Worm (Caenorhabditis elegans): ENCODE results near the gene mtpn-1.

Gene mtpn-1

ce11 chrX:2438857-2439256 is 31.6 kb downstream of the mtpn-1 start, which contains the start of gene gid-2:
gid-2 (minus strand) TSS chrX:2438957.
- TF ChIP-seq lin-39 (tag; optimal IDR thresholded peaks at IDR 0.05) (no peak), nhr-77 (tag; optimal IDR thresholded peaks at IDR 0.05) (no peak), C34F6.9 (tag; optimal IDR thresholded peaks at IDR 0.05) (peak; percentile 5)

ce11 chrX:2439309-2439708 is 32.0 kb downstream of the mtpn-1 start:
- TF ChIP-seq lsy-2 (tag; optimal IDR thresholded peaks at IDR 0.05) (no peak), alr-1 (tag; optimal IDR thresholded peaks at IDR 0.05) (no peak), unc-55 (GFP tag; optimal IDR thresholded peaks at IDR 0.05) (peak; percentile 17), nhr-21 (tag; optimal IDR thresholded peaks at IDR 0.05) (no peak), ztf-11 (tag; optimal IDR thresholded peaks at IDR 0.05) (no peak), nhr-23 (tag; optimal IDR thresholded peaks at IDR 0.05) (no peak), nhr-6 (tag; optimal IDR thresholded peaks at IDR 0.05) (no peak), egl-27 (tag; optimal IDR thresholded peaks at IDR 0.05) (no peak), dmd-4 (tag; optimal IDR thresholded peaks at IDR 0.05) (no peak), elt-3 (tag; optimal IDR thresholded peaks at IDR 0.05) (no peak), ceh-16 (tag; optimal IDR thresholded peaks at IDR 0.05) (no peak), elt-1 (tag; optimal IDR thresholded peaks at IDR 0.05) (no peak), nhr-129 (tag; optimal IDR thresholded peaks at IDR 0.05) (peak; percentile 4), aly-2 (tag; optimal IDR thresholded peaks at IDR 0.05) (no peak), lin-39 (tag; optimal IDR thresholded peaks at IDR 0.05) (no peak)

DNA sequence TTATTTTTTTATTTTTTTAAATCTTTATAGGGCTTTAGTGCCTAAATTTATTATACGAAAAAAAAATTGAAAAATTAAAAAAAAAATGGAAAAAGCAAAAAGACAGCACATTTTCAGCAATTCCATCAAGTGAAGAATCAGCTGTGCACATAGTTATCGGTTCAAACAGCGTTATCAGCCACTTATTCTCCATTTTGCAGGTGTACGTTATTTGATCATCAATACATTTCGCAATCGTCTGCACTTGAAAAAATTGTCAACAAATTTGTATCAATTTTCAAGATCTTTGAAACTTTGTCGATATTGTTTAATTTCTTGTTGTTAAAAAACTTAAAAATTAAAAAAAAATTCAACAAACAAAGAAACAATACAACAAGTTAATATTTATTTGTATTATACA is 32.5 kb downstream of the mtpn-1 start:
- TF ChIP-seq peb-1 (tag; optimal IDR thresholded peaks at IDR 0.05) (no peak), fos-1 (tag; optimal IDR thresholded peaks at IDR 0.05) (peak; percentile 81), gmeb-1 (tag; optimal IDR thresholded peaks at IDR 0.05) (peak; percentile 16), nhr-21 (tag; optimal IDR thresholded peaks at IDR 0.05) (no peak)

ce11 chrX:2441163-2441562 is 33.9 kb downstream of the mtpn-1 start:
- TF ChIP-seq unc-55 (GFP tag; optimal IDR thresholded peaks at IDR 0.05) (peak; percentile 51), egl-27 (tag; optimal IDR thresholded peaks at IDR 0.05) (no peak), elt-3 (tag; optimal IDR thresholded peaks at IDR 0.05) (no peak)

DNA sequence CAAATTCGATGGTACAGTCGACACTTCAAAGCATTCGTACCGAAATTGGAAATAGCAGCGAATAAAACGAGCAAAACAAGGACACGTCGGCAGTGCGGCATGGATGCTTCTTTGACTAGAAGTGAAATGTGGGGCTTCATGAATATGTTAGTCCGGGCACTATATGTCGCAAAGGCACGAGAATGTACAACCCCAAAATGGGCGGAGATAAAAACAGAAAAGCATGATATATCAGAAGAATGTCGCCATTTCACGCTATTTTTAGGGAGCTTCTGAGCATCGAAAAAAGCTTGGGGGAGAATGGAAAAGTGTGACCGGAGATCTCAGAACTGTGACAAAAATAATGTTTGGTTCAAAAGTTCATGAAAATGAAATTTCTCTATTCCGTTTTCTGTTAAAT is 36.0 kb downstream of the mtpn-1 start, which contains the start of gene T07D1.3:
TSS of gene T07D1.3 (minus strand) at position 101 of the 400 bp plus-strand sequence.
- TF ChIP-seq R02D3.7 (tag; optimal IDR thresholded peaks at IDR 0.05) (no peak), nhr-6 (tag; optimal IDR thresholded peaks at IDR 0.05) (no peak), crh-2 (tag; optimal IDR thresholded peaks at IDR 0.05) (no peak), zag-1 (tag; optimal IDR thresholded peaks at IDR 0.05) (no peak), sem-4 (tag; optimal IDR thresholded peaks at IDR 0.05) (no peak)

DNA sequence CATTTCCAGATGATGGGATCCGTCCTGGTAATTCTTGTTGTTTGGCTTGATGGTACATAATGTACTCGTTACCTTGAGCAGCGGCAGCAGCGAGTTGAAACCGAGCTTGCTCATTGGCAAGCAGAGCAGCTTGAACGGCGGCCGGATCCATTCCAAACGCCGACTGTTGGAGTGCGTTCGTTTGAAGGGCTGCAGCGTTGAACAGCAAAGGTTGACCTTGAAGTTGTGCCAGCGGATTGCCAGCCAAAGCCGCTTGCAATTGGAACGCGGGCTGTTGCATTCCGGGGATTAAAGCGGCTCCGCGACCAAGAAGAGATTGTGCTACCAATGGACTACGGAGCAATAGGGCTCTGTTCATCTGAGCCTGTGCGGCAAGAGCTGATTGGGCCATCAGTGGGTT is 38.9 kb downstream of the mtpn-1 start:
- TF ChIP-seq egl-27 (tag; optimal IDR thresholded peaks at IDR 0.05) (no peak), nhr-25 (tag; optimal IDR thresholded peaks at IDR 0.05) (no peak), mab-5 (tag; optimal IDR thresholded peaks at IDR 0.05) (no peak), nhr-21 (tag; optimal IDR thresholded peaks at IDR 0.05) (no peak), lsy-2 (tag; optimal IDR thresholded peaks at IDR 0.05) (no peak), F13H6.1 (tag; optimal IDR thresholded peaks at IDR 0.05) (no peak), skn-1 (tag; optimal IDR thresholded peaks at IDR 0.05) (no peak), peb-1 (tag; optimal IDR thresholded peaks at IDR 0.05) (no peak), sma-3 (GFP tag; optimal IDR thresholded peaks at IDR 0.05) (no peak), ceh-16 (tag; optimal IDR thresholded peaks at IDR 0.05) (no peak), Y55F3AM.14 (GFP tag; optimal IDR thresholded peaks at IDR 0.05) (no peak), unc-62 (GFP tag; optimal IDR thresholded peaks at IDR 0.05) (no peak), dmd-4 (tag; optimal IDR thresholded peaks at IDR 0.05) (no peak), nhr-23 (tag; optimal IDR thresholded peaks at IDR 0.05) (no peak), C34F6.9 (tag; optimal IDR thresholded peaks at IDR 0.05) (no peak), nhr-237 (tag; optimal IDR thresholded peaks at IDR 0.05) (no peak), nhr-129 (tag; optimal IDR thresholded peaks at IDR 0.05) (no peak), elt-1 (tag; optimal IDR thresholded peaks at IDR 0.05) (no peak)

DNA sequence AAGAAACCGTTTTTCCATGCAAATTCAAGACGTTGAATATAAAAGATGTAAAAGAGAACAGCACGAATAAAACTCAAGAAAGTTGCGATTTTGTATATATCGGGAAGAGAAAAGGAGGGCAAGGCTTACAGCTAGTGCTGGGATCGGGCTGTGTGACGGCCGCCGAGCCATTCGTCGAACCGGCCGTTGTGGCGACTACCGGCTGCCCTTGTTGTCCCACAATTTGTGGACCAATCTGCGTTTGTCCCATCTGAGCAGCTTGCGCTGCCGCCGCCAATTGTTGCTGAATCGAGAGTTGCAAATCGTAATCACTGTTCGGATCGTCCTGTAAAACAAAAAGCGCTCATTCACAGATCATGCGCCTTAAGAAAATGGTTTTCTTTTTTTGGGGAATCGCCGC is 39.9 kb downstream of the mtpn-1 start:
- TF ChIP-seq nhr-21 (tag; optimal IDR thresholded peaks at IDR 0.05): no peak
- 0 out of 2 replicates have a peak, but pooled peaks have one; percentile 72 for TF ChIP-seq ztf-1 (GFP tag; conservative IDR thresholded peaks at IDR 0.05)

Data from whole organism, L2 larva.